Worm (Caenorhabditis elegans) whole organism, early embryonic: Measurements from ENCODE around the gene znf-622.

Experiments used
- B0310.2 ChIP-seq: sonication (generic microtip); optimal IDR thresholded peaks from 2 replicates; lab custom pipeline; 2016; ENCODE audit warnings: mild to moderate bottlenecking, missing genetic modification characterization, missing compliant biosample characterization
- F13C5.2 ChIP-seq: sonication (generic microtip); optimal IDR thresholded peaks from 2 replicates; lab custom pipeline; 2017; ENCODE audit warnings: mild to moderate bottlenecking, missing genetic modification characterization, inconsistent platforms, missing compliant biosample characterization
- ama-1 ChIP-seq: fragments of 150-350 bp; optimal IDR thresholded peaks from 2 replicates; lab custom pipeline; 2014
- ceh-36 ChIP-seq: sonication (generic microtip); optimal IDR thresholded peaks from 2 replicates; lab custom pipeline; 2016; ENCODE audit warnings: missing genetic modification characterization, inconsistent platforms, missing compliant biosample characterization
- ets-7 ChIP-seq: sonication (generic microtip); optimal IDR thresholded peaks from 2 replicates; lab custom pipeline; 2016; ENCODE audit warnings: missing genotype, missing genetic modification characterization, missing compliant biosample characterization
- flt-1 ChIP-seq: fragments of 200-800 bp; sonication (Bioruptor generic); IDR thresholded peaks from 2 replicates; pipeline ENCODE4 v1.3.6; 2022; ENCODE audit warnings: missing genetic modification characterization, missing compliant biosample characterization
- hmbx-1 ChIP-seq: sonication (generic microtip); optimal IDR thresholded peaks from 2 replicates; lab custom pipeline; 2016; ENCODE audit warnings: mild to moderate bottlenecking, missing genetic modification characterization, missing compliant biosample characterization
- hmg-4 ChIP-seq: fragments of 200-800 bp; sonication (Bioruptor generic); optimal IDR thresholded peaks from 2 replicates; lab custom pipeline; 2018; ENCODE audit warnings: mild to moderate bottlenecking, missing genetic modification characterization, missing compliant biosample characterization
- pes-1 ChIP-seq: fragments of 200-800 bp; sonication (Bioruptor generic); IDR thresholded peaks from 2 replicates; pipeline ENCODE4 v1.3.6; 2022; ENCODE audit warnings: missing genetic modification reagents, missing genetic modification characterization, missing compliant biosample characterization
- tbx-37 ChIP-seq: fragments of 200-800 bp; sonication (Bioruptor generic); conservative IDR thresholded peaks from 2 replicates; pipeline ENCODE4 v1.3.6; 2022; ENCODE audit warnings: missing genetic modification reagents, missing genetic modification characterization, missing compliant biosample characterization
- tra-4 ChIP-seq: sonication (generic microtip); optimal IDR thresholded peaks from 2 replicates; lab custom pipeline; 2017; ENCODE audit warnings: missing genetic modification characterization, missing compliant biosample characterization

- TF ChIP-seq B0310.2 (tag; lab: Kevin White, UChicago) = no peak
- TF ChIP-seq hmg-4 = no peak
- TF ChIP-seq flt-1 (GFP tag; lab: Robert Waterston, UW) = no peak
- TF ChIP-seq hmbx-1 (tag; lab: Kevin White, UChicago) = no peak
- TF ChIP-seq pes-1 (GFP tag; lab: Robert Waterston, UW) = no peak
- TF ChIP-seq ets-7 (tag; lab: Kevin White, UChicago) = no peak
- TF ChIP-seq ama-1 = peak; percentile 82
- TF ChIP-seq tra-4 = no peak
- TF ChIP-seq ceh-36 (tag; lab: Kevin White, UChicago) = no peak
- TF ChIP-seq F13C5.2 (tag; lab: Kevin White, UChicago) = peak; percentile 9
- no peak for TF ChIP-seq tbx-37 (GFP tag; lab: Robert Waterston, UW)
These were observed 2.3 kb upstream of the znf-622 start, which contains the start of gene C16A3.6 for ce11 chrIII:6379129-6379528.
